Fruit fly (Drosophila melanogaster) whole organism, embryonic: ENCODE results near the gene CG12379.

Source experiments
- Abd-B ChIP-seq: fragments of 200-800 bp; sonication (Bioruptor generic); optimal IDR thresholded peaks from 2 replicates; lab custom pipeline; 2018; ENCODE audit warnings: missing biosample characterization, mild to moderate bottlenecking, missing genetic modification characterization, moderate library complexity
- BEAF-32 ChIP-seq: fragments of 200-800 bp; sonication (Bioruptor generic); optimal IDR thresholded peaks from 3 replicates; lab custom pipeline; 2017; ENCODE audit warnings: missing biosample characterization, missing genetic modification characterization, mild to moderate bottlenecking, moderate library complexity, missing genetic modification reagents
- BtbVII ChIP-seq: fragments of 200-800 bp; sonication (Bioruptor generic); optimal IDR thresholded peaks from 3 replicates; lab custom pipeline; 2017; ENCODE audit warnings: missing biosample characterization, mild to moderate bottlenecking, missing genetic modification characterization
- Bteb2 ChIP-seq: fragments of 200-800 bp; sonication (Bioruptor generic); optimal IDR thresholded peaks from 2 replicates; lab custom pipeline; 2016; ENCODE audit warnings: missing biosample characterization, missing genetic modification characterization
- CG10654 ChIP-seq: fragments of 200-800 bp; sonication (Bioruptor generic); optimal IDR thresholded peaks from 2 replicates; lab custom pipeline; 2016; ENCODE audit warnings: missing biosample characterization, missing genetic modification characterization
- CG12155 ChIP-seq: fragments of 200-800 bp; sonication (Bioruptor generic); optimal IDR thresholded peaks from 3 replicates; lab custom pipeline; 2016; ENCODE audit warnings: missing biosample characterization, missing genetic modification characterization
- CG14014 ChIP-seq: fragments of 200-800 bp; sonication (Bioruptor generic); IDR thresholded peaks from 2 replicates; pipeline ENCODE4 v1.3.6; 2022; ENCODE audit warnings: missing biosample characterization, missing genetic modification characterization
- CG14441 ChIP-seq: fragments of 200-800 bp; sonication (Bioruptor generic); IDR thresholded peaks from 2 replicates; pipeline ENCODE4 v1.3.6; 2022; ENCODE audit warnings: missing biosample characterization, missing genetic modification characterization
- CG17361 ChIP-seq: fragments of 200-800 bp; sonication (Bioruptor generic); IDR thresholded peaks from 3 replicates; pipeline ENCODE4 v1.3.6; 2022; ENCODE audit warnings: missing biosample characterization, missing genetic modification characterization
- CG17912 ChIP-seq: fragments of 200-800 bp; sonication (Bioruptor generic); optimal IDR thresholded peaks from 2 replicates; lab custom pipeline; 2018; ENCODE audit warnings: missing biosample characterization, mild to moderate bottlenecking, missing genetic modification characterization
- CG2129 ChIP-seq: fragments of 200-800 bp; sonication (Bioruptor generic); IDR thresholded peaks from 2 replicates; pipeline ENCODE4 v1.3.6; 2022; ENCODE audit warnings: missing biosample characterization, missing genetic modification characterization; ENCODE audit not compliant: partially characterized antibody
- CG30020 ChIP-seq: fragments of 200-800 bp; optimal IDR thresholded peaks from 2 replicates; lab custom pipeline; 2019; ENCODE audit warnings: missing biosample characterization, mild to moderate bottlenecking, missing genetic modification characterization, moderate library complexity
- CG31365 ChIP-seq: fragments of 200-800 bp; sonication (Bioruptor generic); optimal IDR thresholded peaks from 2 replicates; lab custom pipeline; 2018; ENCODE audit warnings: missing biosample characterization, mild to moderate bottlenecking, missing genetic modification characterization
- CG33557 ChIP-seq: fragments of 200-800 bp; sonication (Bioruptor generic); optimal IDR thresholded peaks from 2 replicates; lab custom pipeline; 2019; ENCODE audit warnings: missing biosample characterization, mild to moderate bottlenecking, missing genetic modification characterization, moderate library complexity
- CG34224 ChIP-seq: fragments of 200-800 bp; sonication (Bioruptor generic); IDR thresholded peaks from 3 replicates; pipeline ENCODE4 v1.3.6; 2022; ENCODE audit warnings: missing biosample characterization, missing genetic modification characterization; ENCODE audit not compliant: partially characterized antibody
- CG5245 ChIP-seq: fragments of 200-800 bp; sonication (Bioruptor generic); optimal IDR thresholded peaks from 3 replicates; lab custom pipeline; 2016; ENCODE audit warnings: missing biosample characterization, missing genetic modification characterization
- CG6689 ChIP-seq: fragments of 200-800 bp; sonication (Bioruptor generic); IDR thresholded peaks from 2 replicates; pipeline ENCODE4 v1.3.6; 2022; ENCODE audit warnings: missing biosample characterization, missing genetic modification characterization
- CG6813 ChIP-seq: fragments of 200-800 bp; sonication (Bioruptor generic); optimal IDR thresholded peaks from 2 replicates; lab custom pipeline; 2017; ENCODE audit warnings: missing biosample characterization, missing genetic modification characterization, mild to moderate bottlenecking, moderate library complexity, missing genetic modification reagents
- CG7987 ChIP-seq: fragments of 200-800 bp; sonication (Bioruptor generic); optimal IDR thresholded peaks from 2 replicates; lab custom pipeline; 2018; ENCODE audit warnings: missing biosample characterization, mild to moderate bottlenecking, missing genetic modification characterization, moderate library complexity
- CG8290 ChIP-seq, 3 experiments: fragments of 200-800 bp; sonication (Bioruptor generic); optimal IDR thresholded peaks; 2 replicates each; lab custom pipeline; 2016 to 2019; ENCODE audit warnings: missing biosample characterization in 3 of 3, missing genetic modification characterization in 3 of 3, mild to moderate bottlenecking in 2 of 3, moderate library complexity in 1 of 3
- CG8944 ChIP-seq: fragments of 200-800 bp; sonication (Bioruptor generic); optimal IDR thresholded peaks from 3 replicates; lab custom pipeline; 2016; ENCODE audit warnings: missing biosample characterization, missing genetic modification characterization
- Ets65A ChIP-seq: fragments of 200-800 bp; sonication (Bioruptor generic); peaks from one replicate; lab custom pipeline; 2016; ENCODE audit warnings: missing biosample characterization, missing genetic modification characterization
- HLH3B ChIP-seq: fragments of 200-800 bp; sonication (Bioruptor generic); IDR thresholded peaks from 2 replicates; pipeline ENCODE4 v1.3.6; 2022; ENCODE audit warnings: missing biosample characterization, missing genetic modification characterization
- Hand ChIP-seq: fragments of 200-800 bp; sonication (Bioruptor generic); optimal IDR thresholded peaks from 2 replicates; lab custom pipeline; 2017; ENCODE audit warnings: mild to moderate bottlenecking, missing biosample characterization, missing genetic modification reagents, missing genetic modification characterization
- Lhr ChIP-seq: fragments of 200-800 bp; sonication (Bioruptor generic); optimal IDR thresholded peaks from 3 replicates; lab custom pipeline; 2017; ENCODE audit warnings: mild to moderate bottlenecking, missing biosample characterization, missing genetic modification reagents, missing genetic modification characterization
- Mes4 ChIP-seq: fragments of 200-800 bp; sonication (Bioruptor generic); optimal IDR thresholded peaks from 2 replicates; lab custom pipeline; 2016; ENCODE audit warnings: missing biosample characterization, missing genetic modification characterization
- Neu2 ChIP-seq: fragments of 200-800 bp; sonication (Bioruptor generic); optimal IDR thresholded peaks from 3 replicates; lab custom pipeline; 2016; ENCODE audit warnings: missing biosample characterization, missing genetic modification characterization, borderline replicate concordance
- Nf-YA ChIP-seq: fragments of 200-800 bp; sonication (Bioruptor generic); IDR thresholded peaks from 2 replicates; pipeline ENCODE4 v1.3.6; 2022; ENCODE audit warnings: missing biosample characterization, missing genetic modification characterization
- Oaz ChIP-seq: fragments of 200-800 bp; sonication (Bioruptor generic); IDR thresholded peaks from 2 replicates; pipeline ENCODE4 v1.3.6; 2022; ENCODE audit warnings: missing biosample characterization, missing genetic modification characterization
- Rfx ChIP-seq: fragments of 200-800 bp; sonication (Bioruptor generic); IDR thresholded peaks from 2 replicates; pipeline ENCODE4 v1.3.6; 2022; ENCODE audit warnings: missing biosample characterization, missing genetic modification characterization
- Six4 ChIP-seq: fragments of 200-800 bp; sonication (Bioruptor generic); optimal IDR thresholded peaks from 2 replicates; lab custom pipeline; 2016; ENCODE audit warnings: missing biosample characterization, missing genetic modification characterization
- Xbp1 ChIP-seq: fragments of 200-800 bp; sonication (Bioruptor generic); optimal IDR thresholded peaks from 3 replicates; lab custom pipeline; 2016; ENCODE audit warnings: missing biosample characterization, mild to moderate bottlenecking, missing genetic modification characterization
- al ChIP-seq: fragments of 200-800 bp; sonication (Bioruptor generic); IDR thresholded peaks from 2 replicates; pipeline ENCODE4 v1.3.6; 2022; ENCODE audit warnings: missing biosample characterization, missing genetic modification characterization
- ato ChIP-seq: fragments of 200-800 bp; sonication (Bioruptor generic); IDR thresholded peaks from 2 replicates; pipeline ENCODE4 v1.3.6; 2022; ENCODE audit warnings: missing biosample characterization, missing genetic modification characterization; ENCODE audit not compliant: partially characterized antibody
- dmrt99B ChIP-seq: fragments of 200-800 bp; sonication (Bioruptor generic); optimal IDR thresholded peaks from 2 replicates; lab custom pipeline; 2018; ENCODE audit warnings: missing biosample characterization, mild to moderate bottlenecking, missing genetic modification characterization, moderate library complexity
- fd96Cb ChIP-seq: fragments of 200-800 bp; sonication (Bioruptor generic); optimal IDR thresholded peaks from 2 replicates; lab custom pipeline; 2018; ENCODE audit warnings: missing biosample characterization, mild to moderate bottlenecking, missing genetic modification characterization, moderate library complexity
- fu2 ChIP-seq: fragments of 200-800 bp; sonication (Bioruptor generic); optimal IDR thresholded peaks from 2 replicates; lab custom pipeline; 2016; ENCODE audit warnings: missing biosample characterization, missing genetic modification characterization
- kay ChIP-seq: fragments of 200-800 bp; sonication (Bioruptor generic); optimal IDR thresholded peaks from 2 replicates; lab custom pipeline; 2016; ENCODE audit warnings: missing biosample characterization, missing genetic modification characterization
- mld ChIP-seq: fragments of 200-800 bp; sonication (Bioruptor generic); IDR thresholded peaks from 3 replicates; pipeline ENCODE4 v1.3.6; 2022; ENCODE audit warnings: missing biosample characterization, missing genetic modification characterization; ENCODE audit not compliant: partially characterized antibody
- odd ChIP-seq: fragments of 200-800 bp; sonication (Bioruptor generic); optimal IDR thresholded peaks from 2 replicates; lab custom pipeline; 2017; ENCODE audit warnings: missing biosample characterization, mild to moderate bottlenecking, missing genetic modification characterization
- pfk ChIP-seq: fragments of 200-800 bp; sonication (Bioruptor generic); optimal IDR thresholded peaks from 2 replicates; lab custom pipeline; 2018; ENCODE audit warnings: missing biosample characterization, mild to moderate bottlenecking, missing genetic modification characterization, moderate library complexity
- pros ChIP-seq: fragments of 200-800 bp; sonication (Bioruptor generic); optimal IDR thresholded peaks from 3 replicates; lab custom pipeline; 2019; ENCODE audit warnings: missing biosample characterization, mild to moderate bottlenecking, missing genetic modification characterization, moderate library complexity
- ranshi ChIP-seq: fragments of 200-800 bp; sonication (Bioruptor generic); IDR thresholded peaks from 2 replicates; pipeline ENCODE4 v1.3.6; 2022; ENCODE audit warnings: missing biosample characterization, missing genetic modification characterization
- run ChIP-seq: fragments of 200-800 bp; sonication (Bioruptor generic); optimal IDR thresholded peaks from 3 replicates; lab custom pipeline; 2018; ENCODE audit warnings: missing biosample characterization, mild to moderate bottlenecking, missing genetic modification characterization
- sens-2 ChIP-seq: fragments of 200-800 bp; sonication (Bioruptor generic); IDR thresholded peaks from 2 replicates; pipeline ENCODE4 v1.3.6; 2022; ENCODE audit warnings: missing biosample characterization, missing genetic modification characterization
- sisA ChIP-seq: fragments of 200-800 bp; sonication (Bioruptor generic); IDR thresholded peaks from 2 replicates; pipeline ENCODE4 v1.3.6; 2022; ENCODE audit warnings: missing biosample characterization, missing genetic modification characterization
- tin ChIP-seq: fragments of 200-800 bp; sonication (Bioruptor generic); optimal IDR thresholded peaks from 3 replicates; lab custom pipeline; 2016; ENCODE audit warnings: missing biosample characterization, missing genetic modification characterization
- vfl ChIP-seq: fragments of 200-800 bp; sonication (Bioruptor generic); optimal IDR thresholded peaks from 2 replicates; lab custom pipeline; 2016; ENCODE audit warnings: missing biosample characterization, missing genetic modification characterization
- zfh2 ChIP-seq: fragments of 200-800 bp; sonication (Bioruptor generic); optimal IDR thresholded peaks from 2 replicates; lab custom pipeline; 2016; ENCODE audit warnings: missing biosample characterization, missing genetic modification characterization

Gene CG12379

DNA sequence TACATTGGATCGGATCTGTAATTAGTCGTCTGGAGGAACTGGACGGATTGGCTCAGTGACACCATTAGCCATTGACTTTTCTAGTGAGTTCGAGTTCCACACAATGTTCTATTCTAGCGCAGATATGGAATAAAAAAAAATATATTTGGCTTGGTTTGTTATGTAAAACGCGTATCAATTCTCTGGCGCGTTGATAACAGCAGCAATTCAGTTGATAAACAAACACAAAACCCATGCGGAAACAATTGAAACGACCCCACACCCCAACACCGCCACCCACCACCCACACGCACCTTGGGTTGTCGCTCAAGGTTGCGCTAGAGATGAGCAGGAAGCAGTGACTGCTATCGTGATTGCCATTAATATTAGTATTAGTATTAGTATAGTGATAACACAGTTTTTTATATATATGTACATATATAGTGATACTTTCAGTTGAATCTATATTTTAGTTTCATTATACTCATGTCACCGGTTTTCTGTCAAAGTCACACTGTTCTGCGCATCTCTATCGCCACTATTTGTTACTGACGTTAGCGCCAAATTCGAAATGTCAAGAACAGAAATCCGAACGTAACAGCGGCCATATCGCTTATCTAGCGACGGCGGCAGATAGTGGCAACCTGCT is 36.1 kb downstream of the CG12379 start (continued):
- TF ChIP-seq tin (GFP tag; lab: Kevin White, UChicago) = peak; percentile 93
- peak; percentile 25 for TF ChIP-seq Bteb2
- TF ChIP-seq CG12155 (GFP tag; lab: Kevin White, UChicago) = peak; percentile 90
- peak; percentile 94 for TF ChIP-seq HLH3B (GFP tag; lab: Robert Waterston, UW)
- no peak for TF ChIP-seq fu2
- peak; percentile 77 for TF ChIP-seq vfl (GFP tag; lab: Kevin White, UChicago)
- peak; percentile 77 for TF ChIP-seq kay
- TF ChIP-seq Six4 = peak; percentile 84
- peak; percentile 94 for TF ChIP-seq ranshi (GFP tag; lab: Robert Waterston, UW)
- TF ChIP-seq CG14014 (GFP tag; lab: Robert Waterston, UW) = peak; percentile 96
- TF ChIP-seq pros (GFP tag; lab: Kevin White, UChicago) = peak; percentile 7
- peak; percentile 93 for TF ChIP-seq Xbp1
- TF ChIP-seq CG10654 (GFP tag; lab: Kevin White, UChicago) = peak; percentile 87
- TF ChIP-seq Neu2 = no peak
- TF ChIP-seq Rfx = peak; percentile 97
- no peak for TF ChIP-seq CG2129
- TF ChIP-seq Hand (GFP tag; lab: Kevin White, UChicago) = peak; percentile 81
- peak; percentile 87 for TF ChIP-seq CG6813 (GFP tag; lab: Kevin White, UChicago)
- peak; percentile 89 for TF ChIP-seq Abd-B (GFP tag; lab: Kevin White, UChicago)
- TF ChIP-seq CG30020 (tag; lab: Kevin White, UChicago) = peak; percentile 36
- no peak for TF ChIP-seq ato (GFP tag; lab: Robert Waterston, UW)
- no peak for TF ChIP-seq Mes4 (GFP tag; lab: Kevin White, UChicago)
- peak; percentile 37 for TF ChIP-seq CG17912 (GFP tag; lab: Kevin White, UChicago)
- TF ChIP-seq CG7987 (GFP tag; lab: Kevin White, UChicago) = peak; percentile 83
- TF ChIP-seq zfh2 (GFP tag; lab: Kevin White, UChicago) = peak; percentile 77
- peak; percentile 77 for TF ChIP-seq odd (GFP tag; lab: Kevin White, UChicago)
- no peak for TF ChIP-seq mld (GFP tag; lab: Robert Waterston, UW)
- peak; percentile 14 for TF ChIP-seq CG8944 (GFP tag; lab: Kevin White, UChicago)
- peak; percentile 89 for TF ChIP-seq sens-2
- TF ChIP-seq CG6689 (GFP tag; lab: Robert Waterston, UW) = peak; percentile 95
- peak; percentile 92 for TF ChIP-seq CG14441
- peak; percentile 86 for TF ChIP-seq CG8290 (GFP tag; optimal IDR thresholded peaks at IDR 0.05; lab: Kevin White, UChicago)
- TF ChIP-seq CG8290 (tag; optimal IDR thresholded peaks at IDR 0.05; lab: Kevin White, UChicago) = peak in 1 of 2 experiments; percentile 82
- peak; percentile 94 for TF ChIP-seq dmrt99B (tag; lab: Kevin White, UChicago)
- peak; percentile 79 for TF ChIP-seq CG5245
- peak; percentile 45 for TF ChIP-seq CG33557 (GFP tag; lab: Kevin White, UChicago)
- peak; percentile 34 for TF ChIP-seq pfk (GFP tag; lab: Kevin White, UChicago)
- no peak; the same call in 2 of the 3 replicates for TF ChIP-seq CG34224
- peak; percentile 94 for TF ChIP-seq BtbVII (GFP tag; lab: Kevin White, UChicago)
- peak; percentile 95 for TF ChIP-seq Ets65A (GFP tag; lab: Kevin White, UChicago)
- TF ChIP-seq BEAF-32 = peak; percentile 67
- peak; percentile 72 for TF ChIP-seq run (tag; lab: Kevin White, UChicago)
- peak; percentile 83 for TF ChIP-seq CG17361
- peak; percentile 84 for TF ChIP-seq Oaz (GFP tag; lab: Robert Waterston, UW)
- TF ChIP-seq Lhr (GFP tag; lab: Kevin White, UChicago) = peak; percentile 43
- peak; percentile 94 for TF ChIP-seq al (GFP tag; lab: Robert Waterston, UW)
- TF ChIP-seq CG31365 (tag; lab: Kevin White, UChicago) = peak; percentile 70
- TF ChIP-seq Nf-YA = peak; percentile 81
- TF ChIP-seq sisA = peak; percentile 95
- peak; percentile 91 for TF ChIP-seq fd96Cb (tag; lab: Kevin White, UChicago)
